Worm (Caenorhabditis elegans) whole organism, midembryonic: ENCODE measurements around the gene acr-14.

Experiments used
- T22C8.4 ChIP-seq: fragments of 200-800 bp; sonication (Bioruptor generic); IDR thresholded peaks from 2 replicates; pipeline ENCODE4 v1.3.6; 2022; ENCODE audit warnings: missing genetic modification characterization, missing compliant biosample characterization
- cog-1 ChIP-seq: sonication (generic microtip); optimal IDR thresholded peaks from 2 replicates; lab custom pipeline; 2016; ENCODE audit warnings: missing genetic modification characterization, missing compliant biosample characterization
- flt-1 ChIP-seq: fragments of 200-800 bp; sonication (Bioruptor generic); IDR thresholded peaks from 2 replicates; pipeline ENCODE4 v1.3.6; 2022; ENCODE audit warnings: missing genetic modification characterization, missing compliant biosample characterization
- klf-2 ChIP-seq: fragments of 200-800 bp; sonication (Bioruptor generic); conservative IDR thresholded peaks from 2 replicates; pipeline ENCODE4 v1.3.6; 2022; ENCODE audit warnings: missing genetic modification reagents, missing genetic modification characterization, missing compliant biosample characterization
- med-1 ChIP-seq: sonication (generic microtip); optimal IDR thresholded peaks from 2 replicates; lab custom pipeline; 2017; ENCODE audit warnings: missing genetic modification characterization, mild to moderate bottlenecking, missing compliant biosample characterization, antibody characterized with exemption, missing genetic modification reagents; ENCODE audit not compliant: insufficient read depth
- ref-1 ChIP-seq: fragments of 200-800 bp; sonication (Bioruptor generic); conservative IDR thresholded peaks from 2 replicates; pipeline ENCODE4 v1.3.6; 2022; ENCODE audit warnings: missing genetic modification reagents, missing genetic modification characterization, missing compliant biosample characterization
- tab-1 ChIP-seq: fragments of 200-800 bp; sonication (Bioruptor generic); IDR thresholded peaks from 2 replicates; pipeline ENCODE4 v1.3.6; 2022; ENCODE audit warnings: missing genetic modification characterization, missing compliant biosample characterization
- ztf-23 ChIP-seq: fragments of 200-800 bp; sonication (Bioruptor generic); IDR thresholded peaks from 2 replicates; pipeline ENCODE4 v1.3.6; 2022; ENCODE audit warnings: missing genetic modification reagents, missing genetic modification characterization, missing compliant biosample characterization
- ztf-29 ChIP-seq: fragments of 200-800 bp; sonication (Bioruptor generic); IDR thresholded peaks from 2 replicates; pipeline ENCODE4 v1.3.6; 2022; ENCODE audit warnings: missing genetic modification reagents, missing genetic modification characterization, missing compliant biosample characterization

DNA sequence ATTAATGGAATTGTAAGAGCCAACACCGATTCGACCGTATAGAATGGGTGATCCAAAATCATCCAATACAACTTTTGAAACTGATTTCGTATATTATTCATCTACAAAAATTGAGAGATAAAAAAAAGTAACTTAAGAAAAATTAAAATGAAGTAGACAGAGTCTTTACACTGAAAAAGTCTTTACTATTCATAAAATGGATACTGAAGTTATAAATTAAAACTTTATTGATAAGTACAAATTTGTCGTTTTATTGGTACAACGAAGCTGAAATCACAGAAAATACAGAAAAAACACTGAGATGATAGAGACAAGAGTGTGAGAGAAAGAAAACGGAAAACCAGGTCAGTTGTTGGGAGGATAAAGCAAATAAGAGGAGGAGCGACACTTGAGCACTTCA, 37.4 kb upstream of the acr-14 start, which contains the start of gene M110.10:
- TF ChIP-seq tab-1 (GFP tag; lab: Robert Waterston, UW), result no peak
- TF ChIP-seq flt-1 (GFP tag; lab: Robert Waterston, UW), result no peak
- TF ChIP-seq ref-1 (GFP tag; lab: Robert Waterston, UW), result no peak
- no peak for TF ChIP-seq klf-2 (GFP tag; lab: Robert Waterston, UW)
- no peak for TF ChIP-seq cog-1 (tag; lab: Kevin White, UChicago)
- no peak for TF ChIP-seq ztf-23 (GFP tag; lab: Robert Waterston, UW)
- no peak for TF ChIP-seq ztf-29 (GFP tag; lab: Robert Waterston, UW)
- no peak for TF ChIP-seq T22C8.4 (GFP tag; lab: Robert Waterston, UW)
- TF ChIP-seq med-1 (GFP tag; lab: Kevin White, UChicago), result no peak
